Worm (Caenorhabditis elegans): ENCODE data around the gene mrps-5.

DNA sequence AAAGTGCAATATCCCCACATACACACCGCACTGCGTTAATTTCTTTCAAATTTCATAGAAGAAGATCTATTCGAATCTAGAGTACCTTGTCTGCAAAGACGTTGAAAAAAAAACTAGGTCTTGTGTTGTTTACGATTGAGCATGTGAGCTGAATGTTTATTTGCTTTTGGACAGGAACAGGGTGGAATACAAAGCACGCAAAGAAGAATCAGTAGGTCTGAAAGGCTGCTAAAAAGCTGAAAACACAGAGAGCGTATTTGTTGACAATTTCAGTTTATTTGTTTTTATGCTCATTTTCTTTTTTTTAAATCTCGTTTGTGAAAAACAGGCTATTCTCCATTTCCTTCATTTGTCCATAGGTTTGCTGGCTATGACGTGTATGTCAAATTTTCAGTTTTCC is 28.3 kb upstream of the mrps-5 start:
- TF ChIP-seq ama-1 (optimal IDR thresholded peaks at IDR 0.05) (no peak), nhr-85 (tag) (no peak)

Measured in whole organism, L1 larva.